Worm (Caenorhabditis elegans): ENCODE data around the gene T19D12.5.

T19D12.5 gene

ce11 chrII:6609315-6609842 lies 26.7 kb downstream of the T19D12.5 start, which contains the start of gene epg-5:
TSS of gene epg-5 (minus strand) at chrII:6609365.
- TF ChIP-seq pax-3 (tag; optimal IDR thresholded peaks at IDR 0.05) = no peak
- TF ChIP-seq ceh-82 (tag; optimal IDR thresholded peaks at IDR 0.05) = peak in 1 of 3 experiments; percentile 14
- no peak for TF ChIP-seq hlh-17 (GFP tag; optimal IDR thresholded peaks at IDR 0.05; ENCODE audit: borderline replicate concordance)
- no peak for TF ChIP-seq ceh-63 (GFP tag; optimal IDR thresholded peaks at IDR 0.05)
- no peak for TF ChIP-seq ztf-11 (tag; optimal IDR thresholded peaks at IDR 0.05)
- TF ChIP-seq nhr-11 (tag; optimal IDR thresholded peaks at IDR 0.05) = no peak
- no peak for TF ChIP-seq unc-98 (GFP tag; IDR thresholded peaks at IDR 0.05)
- peak; percentile 40 for TF ChIP-seq nhr-20 (tag; optimal IDR thresholded peaks at IDR 0.05)
- TF ChIP-seq F16B12.6 (tag; optimal IDR thresholded peaks at IDR 0.05) = peak; percentile 89
- peak; percentile 31 for TF ChIP-seq rnt-1 (tag; optimal IDR thresholded peaks at IDR 0.05)
- peak; percentile 41 for TF ChIP-seq blmp-1 (tag; optimal IDR thresholded peaks at IDR 0.05)
- peak; percentile 11 for TF ChIP-seq elt-2 (tag; optimal IDR thresholded peaks at IDR 0.05)
- TF ChIP-seq swsn-7 (tag; optimal IDR thresholded peaks at IDR 0.05) = no peak
- peak; percentile 57 to 60 for TF ChIP-seq lin-35 (GFP tag; optimal IDR thresholded peaks at IDR 0.05)
- TF ChIP-seq C16A3.4 (tag; optimal IDR thresholded peaks at IDR 0.05) = peak; percentile 6
- TF ChIP-seq nhr-71 (tag; optimal IDR thresholded peaks at IDR 0.05) = peak; percentile 38
- peak; percentile 41 to 57 for TF ChIP-seq lsy-2 (tag; optimal IDR thresholded peaks at IDR 0.05)
- peak; percentile 60 for TF ChIP-seq lin-14 (GFP tag; optimal IDR thresholded peaks at IDR 0.05)
- peak; percentile 8 for TF ChIP-seq tbx-2 (tag; optimal IDR thresholded peaks at IDR 0.05)
- no peak for TF ChIP-seq ets-5 (GFP tag; IDR thresholded peaks at IDR 0.05)
- peak in 1 of 2 experiments; percentile 75 for TF ChIP-seq mdl-1 (tag; optimal IDR thresholded peaks at IDR 0.05)
- no peak for TF ChIP-seq Y116A8C.19 (tag; optimal IDR thresholded peaks at IDR 0.05; ENCODE audit: borderline replicate concordance)
- peak; percentile 8 for TF ChIP-seq nhr-47 (tag; optimal IDR thresholded peaks at IDR 0.05)
- peak; percentile 49 for TF ChIP-seq snu-23 (GFP tag; optimal IDR thresholded peaks at IDR 0.05)
- TF ChIP-seq dpl-1 (GFP tag; optimal IDR thresholded peaks at IDR 0.05) = peak in 2 of 3 experiments; percentile 46 to 54
- TF ChIP-seq mep-1 (tag; optimal IDR thresholded peaks at IDR 0.05) = peak; percentile 65
- peak; percentile 42 to 54 for TF ChIP-seq efl-1 (optimal IDR thresholded peaks at IDR 0.05)
- TF ChIP-seq efl-1 (GFP tag; optimal IDR thresholded peaks at IDR 0.05 in 1 of 2) = peak; percentile 53 to 80

ce11 chrII:6608626-6609025 lies 27.4 kb downstream of the T19D12.5 start:
- no peak for TF ChIP-seq ets-5 (GFP tag; IDR thresholded peaks at IDR 0.05)
- no peak for TF ChIP-seq nhr-85 (tag)
- no peak for TF ChIP-seq dsc-1 (tag; optimal IDR thresholded peaks at IDR 0.05)
- no peak for TF ChIP-seq nhr-71 (tag; optimal IDR thresholded peaks at IDR 0.05)
- no peak for TF ChIP-seq egl-27 (tag; optimal IDR thresholded peaks at IDR 0.05)
- no peak for TF ChIP-seq vab-15 (tag; optimal IDR thresholded peaks at IDR 0.05)
- no peak for TF ChIP-seq efl-3 (GFP tag; optimal IDR thresholded peaks at IDR 0.05)
- no peak for TF ChIP-seq isw-1 (GFP tag; IDR thresholded peaks at IDR 0.05)

- TF ChIP-seq efl-3 (GFP tag; optimal IDR thresholded peaks at IDR 0.05) = no peak
- TF ChIP-seq zip-4 (GFP tag; optimal IDR thresholded peaks at IDR 0.05) = no peak
- peak; percentile 68 for TF ChIP-seq rnt-1 (tag; optimal IDR thresholded peaks at IDR 0.05)
- TF ChIP-seq pqm-1 (tag; optimal IDR thresholded peaks at IDR 0.05) = no peak
- peak; percentile 4 for TF ChIP-seq blmp-1 (tag; optimal IDR thresholded peaks at IDR 0.05)
- TF ChIP-seq elt-2 (tag; optimal IDR thresholded peaks at IDR 0.05) = no peak
- no peak for TF ChIP-seq C16A3.4 (tag; optimal IDR thresholded peaks at IDR 0.05)
- TF ChIP-seq nhr-19 (GFP tag; conservative IDR thresholded peaks at IDR 0.05) = peak; percentile 53
- peak; percentile 25 for TF ChIP-seq pag-3 (tag; optimal IDR thresholded peaks at IDR 0.05; ENCODE audit: borderline replicate concordance, insufficient read depth)
- no peak for TF ChIP-seq nhr-77 (tag; optimal IDR thresholded peaks at IDR 0.05)
- peak; percentile 42 to 71 for TF ChIP-seq lin-35 (GFP tag; optimal IDR thresholded peaks at IDR 0.05)
- TF ChIP-seq fkh-10 (GFP tag; optimal IDR thresholded peaks at IDR 0.05) = no peak
- TF ChIP-seq mdl-1 (tag; optimal IDR thresholded peaks at IDR 0.05) = peak in 1 of 2 experiments; percentile 58
- no peak for TF ChIP-seq nhr-28 (tag; optimal IDR thresholded peaks at IDR 0.05)
- TF ChIP-seq nhr-76 (tag; optimal IDR thresholded peaks at IDR 0.05) = no peak
- no peak for TF ChIP-seq hlh-4 (tag; optimal IDR thresholded peaks at IDR 0.05)
- no peak for TF ChIP-seq mef-2 (tag; optimal IDR thresholded peaks at IDR 0.05)
- no peak for TF ChIP-seq egl-13 (tag; optimal IDR thresholded peaks at IDR 0.05)
- no peak for TF ChIP-seq Y116A8C.19 (tag; optimal IDR thresholded peaks at IDR 0.05; ENCODE audit: borderline replicate concordance)
- no peak for TF ChIP-seq fkh-8 (tag; optimal IDR thresholded peaks at IDR 0.05)
- no peak for TF ChIP-seq unc-30 (tag; optimal IDR thresholded peaks at IDR 0.05)
- peak; percentile 42 for TF ChIP-seq fos-1 (tag; optimal IDR thresholded peaks at IDR 0.05)
- no peak for TF ChIP-seq zag-1 (tag; optimal IDR thresholded peaks at IDR 0.05)
- TF ChIP-seq lsy-2 (tag; optimal IDR thresholded peaks at IDR 0.05) = peak; percentile 55 to 61
Observed at ce11 chrII:6600973-6601372, 35.1 kb downstream of the T19D12.5 start, which contains the start of gene vps-33.2. TSS of gene vps-33.2 (plus strand) at chrII:6601216.

Measured in whole organism, L1 larva.